Fruit fly (Drosophila melanogaster): Measurements from ENCODE around the gene CG1812.

CG1812 gene

dm6 chrX:20510540-20510939 is 804 bp upstream of the CG1812 start, which contains the start of gene RhoGAP19D (continued):
- peak; percentile 48; the same call in 2 of the 3 replicates for TF ChIP-seq Aef1 (GFP tag; IDR thresholded peaks at IDR 0.05)
- peak; percentile 88 for TF ChIP-seq CG34224 (GFP tag; IDR thresholded peaks at IDR 0.05; ENCODE audit: partially characterized antibody)
- peak; percentile 59 for TF ChIP-seq Dip3 (GFP tag; optimal IDR thresholded peaks at IDR 0.05)
- 0 out of 2 replicates have a peak, but pooled peaks have one; percentile 10 for TF ChIP-seq crol (GFP tag; IDR thresholded peaks at IDR 0.05)
- TF ChIP-seq gsb (GFP tag; IDR thresholded peaks at IDR 0.05) = no peak
- peak; percentile 82 for TF ChIP-seq CG11456 (GFP tag; IDR thresholded peaks at IDR 0.05)
- no peak for TF ChIP-seq CG17568 (GFP tag; optimal IDR thresholded peaks at IDR 0.05)
- TF ChIP-seq CG9437 (GFP tag; optimal IDR thresholded peaks at IDR 0.05) = no peak
- TF ChIP-seq CG31224 (GFP tag; IDR thresholded peaks at IDR 0.05) = 0 out of 2 replicates have a peak, but pooled peaks have one; percentile 21
- no peak for TF ChIP-seq en (GFP tag; optimal IDR thresholded peaks at IDR 0.05)
- TF ChIP-seq ken (GFP tag; IDR thresholded peaks at IDR 0.05) = peak; percentile 81
- TF ChIP-seq CG7987 (GFP tag; optimal IDR thresholded peaks at IDR 0.05) = peak; percentile 44
- no peak for TF ChIP-seq Usf (GFP tag; optimal IDR thresholded peaks at IDR 0.05)
- peak; percentile 79; the same call in 2 of the 4 replicates for TF ChIP-seq Gug (GFP tag; IDR thresholded peaks at IDR 0.05)
- TF ChIP-seq CHES-1-like (GFP tag; optimal IDR thresholded peaks at IDR 0.05) = peak; percentile 67
- TF ChIP-seq Drgx (GFP tag; IDR thresholded peaks at IDR 0.05) = 0 out of 2 replicates have a peak, but pooled peaks have one; percentile 9
- TF ChIP-seq CG2875 (GFP tag; optimal IDR thresholded peaks at IDR 0.05) = no peak
- TF ChIP-seq bigmax (GFP tag; optimal IDR thresholded peaks at IDR 0.05) = no peak
- TF ChIP-seq Opbp (GFP tag; IDR thresholded peaks at IDR 0.05; ENCODE audit: partially characterized antibody) = peak; percentile 97
- peak; percentile 72 for TF ChIP-seq CG32532 (GFP tag; IDR thresholded peaks at IDR 0.05)
- TF ChIP-seq CG17802 (tag; optimal IDR thresholded peaks at IDR 0.05) = no peak
- TF ChIP-seq CG30431 (GFP tag; optimal IDR thresholded peaks at IDR 0.05) = no peak
- peak; percentile 59 for TF ChIP-seq Adf1 (GFP tag; IDR thresholded peaks at IDR 0.05)
- TF ChIP-seq NK7.1 (GFP tag; optimal IDR thresholded peaks at IDR 0.05) = peak; percentile 21
- TF ChIP-seq gfzf (GFP tag; optimal IDR thresholded peaks at IDR 0.05) = peak; percentile 54
- no peak for TF ChIP-seq CG15073 (GFP tag; optimal IDR thresholded peaks at IDR 0.05)
- peak; percentile 68 for TF ChIP-seq CG7786 (GFP tag; optimal IDR thresholded peaks at IDR 0.05)
- TF ChIP-seq phol (tag; optimal IDR thresholded peaks at IDR 0.05) = peak; percentile 40
- peak; percentile 39 for TF ChIP-seq CG12942 (GFP tag; optimal IDR thresholded peaks at IDR 0.05)
- no peak for TF ChIP-seq cas (GFP tag; IDR thresholded peaks at IDR 0.05)
- TF ChIP-seq CG4707 (GFP tag; optimal IDR thresholded peaks at IDR 0.05) = no peak
- no peak for TF ChIP-seq crp (GFP tag; optimal IDR thresholded peaks at IDR 0.05)
- TF ChIP-seq Hr78 (GFP tag; optimal IDR thresholded peaks at IDR 0.05) = no peak
- TF ChIP-seq MESR4 (GFP tag; optimal IDR thresholded peaks at IDR 0.05) = peak; percentile 62
- no peak for TF ChIP-seq cad (GFP tag; optimal IDR thresholded peaks at IDR 0.05)
- no peak for TF ChIP-seq gcm2 (GFP tag; optimal IDR thresholded peaks at IDR 0.05)
- no peak for TF ChIP-seq CG5180 (GFP tag; optimal IDR thresholded peaks at IDR 0.05)
- peak; percentile 30; the same call in 1 of the 3 replicates for TF ChIP-seq B-H1 (GFP tag; IDR thresholded peaks at IDR 0.05)
- peak; percentile 7 for TF ChIP-seq Deaf1 (tag; optimal IDR thresholded peaks at IDR 0.05)
- no peak for TF ChIP-seq pfk (GFP tag; optimal IDR thresholded peaks at IDR 0.05)
- peak; percentile 26 for TF ChIP-seq pum (GFP tag; optimal IDR thresholded peaks at IDR 0.05)
- TF ChIP-seq Awh (GFP tag; IDR thresholded peaks at IDR 0.05) = no peak
- TF ChIP-seq CG4282 (GFP tag; optimal IDR thresholded peaks at IDR 0.05) = peak; percentile 10
- no peak for TF ChIP-seq tll (GFP tag; optimal IDR thresholded peaks at IDR 0.05)
- TF ChIP-seq NfI (GFP tag; optimal IDR thresholded peaks at IDR 0.05) = peak; percentile 52
- TF ChIP-seq gcm (GFP tag; optimal IDR thresholded peaks at IDR 0.05) = no peak
- peak; percentile 66 for TF ChIP-seq ind (GFP tag; optimal IDR thresholded peaks at IDR 0.05)
- no peak for TF ChIP-seq ara (GFP tag; IDR thresholded peaks at IDR 0.05)
- TF ChIP-seq CG17361 (GFP tag; IDR thresholded peaks at IDR 0.05) = no peak
- peak; percentile 98 for TF ChIP-seq CG6791 (GFP tag; IDR thresholded peaks at IDR 0.05; ENCODE audit: partially characterized antibody)
